Worm (Caenorhabditis elegans): Measurements from ENCODE around the gene C18D11.10.
"Not testable (repeated sequence)": the region's sequence is repeated elsewhere in the genome, so short reads cannot be mapped to it uniquely, and the experiment has no call there.

Gene C18D11.10

DNA sequence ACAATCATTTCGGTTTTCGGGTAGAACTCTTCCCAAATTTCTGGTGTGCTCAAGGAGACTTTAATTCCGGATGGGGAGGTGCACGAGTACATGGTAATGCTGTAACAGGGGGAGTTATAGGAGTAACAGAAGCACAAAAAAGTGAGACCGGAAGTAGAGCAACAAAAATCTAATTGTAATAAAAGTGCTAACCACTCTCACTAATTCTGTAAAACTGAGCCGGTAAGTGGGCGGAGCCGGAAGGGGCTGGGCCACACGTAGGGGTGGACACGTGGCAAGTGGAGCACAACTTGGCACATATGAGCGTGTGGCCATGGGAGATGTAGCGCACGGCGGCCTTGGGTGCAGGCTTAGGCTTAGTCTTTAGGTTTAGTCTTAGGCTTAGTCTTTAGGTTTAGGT is 21.6 kb upstream of the C18D11.10 start, which contains the start of gene tbx-38:
tbx-38 (minus strand) TSS at position 101 of the 400 bp plus-strand sequence.
- no peak for TF ChIP-seq C17E4.6 (GFP tag; IDR thresholded peaks at IDR 0.05)
- 0 out of 2 replicates have a peak, but pooled peaks have one; percentile 36 for TF ChIP-seq zfh-2 (GFP tag; conservative IDR thresholded peaks at IDR 0.05)

DNA sequence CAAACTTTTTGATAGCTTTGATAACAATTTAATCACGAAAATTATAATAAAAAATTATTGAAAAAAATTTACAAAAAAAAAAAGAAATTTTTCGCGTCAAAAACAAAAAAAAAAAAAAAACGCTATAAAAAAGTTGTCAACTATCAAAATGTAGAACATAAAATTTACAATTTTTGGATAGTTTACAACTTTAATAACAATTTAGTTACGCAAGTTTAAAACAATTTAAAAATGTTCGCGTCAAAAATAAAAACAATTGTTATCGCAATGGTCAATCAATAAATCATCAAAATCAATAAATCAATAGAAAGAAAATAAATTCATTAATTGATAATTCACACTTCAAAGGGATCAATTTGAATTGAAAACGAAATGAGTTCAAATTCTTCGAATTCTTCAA is 20.1 kb upstream of the C18D11.10 start, which contains the start of gene C24H11.1:
C24H11.1 (plus strand) TSS at position 301 of the 400 bp plus-strand sequence.
- not testable (repeated sequence) for TF ChIP-seq lag-1 (GFP tag; IDR thresholded peaks at IDR 0.05); let-526 (GFP tag; IDR thresholded peaks at IDR 0.05); snpc-3.4 (tag; optimal IDR thresholded peaks at IDR 0.05)

DNA sequence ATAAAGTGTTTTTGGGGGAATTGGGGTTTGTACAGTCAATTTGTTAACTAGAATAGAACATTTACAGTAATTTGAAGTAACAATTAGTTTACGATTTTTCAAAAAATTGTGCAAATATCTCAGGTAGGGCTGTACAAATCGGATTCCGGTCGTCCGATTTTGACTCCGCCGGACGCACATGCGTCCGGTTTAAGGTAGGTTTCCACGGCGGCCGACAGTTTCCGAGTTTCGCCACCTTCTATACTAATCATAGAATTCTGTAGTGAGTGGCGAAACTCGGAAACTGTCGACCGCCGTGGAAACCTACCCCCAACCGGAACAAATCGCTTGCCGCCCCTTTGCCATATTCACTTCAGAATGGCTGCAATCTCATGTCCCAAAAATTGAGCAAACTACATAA is 18.0 kb upstream of the C18D11.10 start:
- TF ChIP-seq tlf-1 (GFP tag; optimal IDR thresholded peaks at IDR 0.05) (no peak), ekl-4 (GFP tag; IDR thresholded peaks at IDR 0.05) (no peak), tbp1 (GFP tag; optimal IDR thresholded peaks at IDR 0.05) (no peak), snpc-4 (GFP tag; optimal IDR thresholded peaks at IDR 0.05) (peak; percentile 67), snpc-4 (tag; optimal IDR thresholded peaks at IDR 0.05) (peak in 3 of 4 experiments; percentile 63 to 86 (median 80)), snpc-1.1 (tag; optimal IDR thresholded peaks at IDR 0.05; ENCODE audit: insufficient read depth) (peak; percentile 60)

- peak; percentile 35 for TF ChIP-seq ceh-79 (tag; optimal IDR thresholded peaks at IDR 0.05)
- peak; percentile 34 to 61 for TF ChIP-seq let-607 (tag; optimal IDR thresholded peaks at IDR 0.05)
- peak; percentile 83; the same call in 1 of the 2 replicates for TF ChIP-seq aptf-3 (GFP tag; IDR thresholded peaks at IDR 0.05)
- peak; percentile 32 for TF ChIP-seq ets-4 (GFP tag; optimal IDR thresholded peaks at IDR 0.05)
- not testable (repeated sequence) for TF ChIP-seq cebp-1 (GFP tag; IDR thresholded peaks at IDR 0.05)
- TF ChIP-seq cebp-1 (tag; optimal IDR thresholded peaks at IDR 0.05) = peak; percentile 70
- peak; percentile 71 for TF ChIP-seq mcd-1 (GFP tag; IDR thresholded peaks at IDR 0.05)
- TF ChIP-seq B0336.3 (GFP tag; IDR thresholded peaks at IDR 0.05) = peak; percentile 71
- TF ChIP-seq sptf-2 (GFP tag; optimal IDR thresholded peaks at IDR 0.05) = peak; percentile 85
- TF ChIP-seq B0261.1 (tag; optimal IDR thresholded peaks at IDR 0.05) = peak; percentile 80
- peak; percentile 12 for TF ChIP-seq nhr-80 (tag; optimal IDR thresholded peaks at IDR 0.05)
- TF ChIP-seq egrh-3 (GFP tag; IDR thresholded peaks at IDR 0.05) = 0 out of 2 replicates have a peak, but pooled peaks have one; percentile 25
- peak; percentile 73 for TF ChIP-seq let-526 (GFP tag; IDR thresholded peaks at IDR 0.05)
- peak; percentile 85 for TF ChIP-seq Y56A3A.18 (GFP tag; IDR thresholded peaks at IDR 0.05)
- TF ChIP-seq snpc-3.4 (tag; optimal IDR thresholded peaks at IDR 0.05) = peak; percentile 52
- TF ChIP-seq atf-7 (tag; optimal IDR thresholded peaks at IDR 0.05) = peak; percentile 53
- TF ChIP-seq snpc-4 (GFP tag; optimal IDR thresholded peaks at IDR 0.05) = peak; percentile 8
- peak; percentile 6 to 92 (median 69) for TF ChIP-seq snpc-4 (tag; optimal IDR thresholded peaks at IDR 0.05)
- TF ChIP-seq cebp-2 (GFP tag; IDR thresholded peaks at IDR 0.05) = peak; percentile 68; the same call in 1 of the 2 replicates
- TF ChIP-seq egl-18 (GFP tag; IDR thresholded peaks at IDR 0.05) = 0 out of 2 replicates have a peak, but pooled peaks have one; percentile 47
- TF ChIP-seq madf-6 (GFP tag; IDR thresholded peaks at IDR 0.05) = 0 out of 2 replicates have a peak, but pooled peaks have one; percentile 25
- TF ChIP-seq nhr-27 (tag; optimal IDR thresholded peaks at IDR 0.05) = peak; percentile 79
- peak; percentile 59 for TF ChIP-seq mel-28 (tag; optimal IDR thresholded peaks at IDR 0.05; ENCODE audit: borderline replicate concordance)
- peak; percentile 38 for TF ChIP-seq ztf-3 (GFP tag; optimal IDR thresholded peaks at IDR 0.05)
- TF ChIP-seq ztf-26 (tag; optimal IDR thresholded peaks at IDR 0.05) = peak; percentile 69
- peak; percentile 94 for TF ChIP-seq tbp1 (GFP tag; optimal IDR thresholded peaks at IDR 0.05)
- peak; percentile 51 for TF ChIP-seq ztf-18 (tag; optimal IDR thresholded peaks at IDR 0.05)
- TF ChIP-seq snpc-1.3 (tag; optimal IDR thresholded peaks at IDR 0.05; ENCODE audit: insufficient read depth) = peak; percentile 22
- TF ChIP-seq fkh-3 (tag; optimal IDR thresholded peaks at IDR 0.05) = peak; percentile 70
- peak; percentile 64 to 65 for TF ChIP-seq rec-8 (tag; optimal IDR thresholded peaks at IDR 0.05)
- TF ChIP-seq lsl-1 (GFP tag; optimal IDR thresholded peaks at IDR 0.05) = peak; percentile 13
- 0 out of 2 replicates have a peak, but pooled peaks have one; percentile 39 for TF ChIP-seq K11D2.4 (GFP tag; IDR thresholded peaks at IDR 0.05)
Measured at ce11 chrIII:11792295-11793256, 14.9 kb upstream of the C18D11.10 start, which contains the start of gene C24H11.2. Gene C24H11.2 (minus strand): TSS chrIII:11792345.
